Worm (Caenorhabditis elegans) whole organism, L4/young adult: ENCODE results near the gene aqp-5.

Experiments
- W03F9.2 ChIP-seq: fragments of 150-350 bp; optimal IDR thresholded peaks from 2 replicates; lab custom pipeline; 2014; ENCODE audit warnings: missing biosample characterization, missing genetic modification characterization
- dao-5 ChIP-seq: sonication (generic microtip); optimal IDR thresholded peaks from 2 replicates; lab custom pipeline; 2016; ENCODE audit warnings: missing genotype, missing genetic modification characterization, moderate library complexity, missing compliant biosample characterization
- him-1 ChIP-seq: sonication (generic microtip); optimal IDR thresholded peaks from 2 replicates; lab custom pipeline; 2016; ENCODE audit warnings: missing genotype, missing genetic modification reagents, missing genetic modification characterization, missing compliant biosample characterization

DNA sequence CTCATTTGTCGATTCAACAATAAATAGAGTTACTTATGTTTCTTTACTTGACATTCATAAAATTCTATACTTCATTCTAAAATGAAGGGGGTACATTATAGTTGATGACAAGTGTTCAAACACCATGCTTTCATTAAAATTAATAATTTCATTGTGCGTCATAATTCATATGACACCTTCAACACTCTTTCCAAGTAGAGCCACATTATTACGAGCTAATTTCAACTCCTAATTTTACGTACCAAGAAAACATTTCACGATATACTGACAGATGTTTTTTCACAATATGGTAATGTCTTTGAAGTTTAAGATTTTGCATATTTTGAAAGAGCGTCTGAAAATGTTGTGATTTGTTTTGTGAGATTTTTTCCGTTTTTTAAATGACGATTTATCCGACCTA is 26.1 kb upstream of the aqp-5 start:
- TF ChIP-seq him-1 (tag; lab: Kevin White, UChicago): no peak
- no peak for TF ChIP-seq dao-5 (tag; lab: Kevin White, UChicago)
- no peak for TF ChIP-seq W03F9.2 (tag; lab: Kevin White, UChicago)
